Worm (Caenorhabditis elegans) whole organism, L1 larva: ENCODE results near the gene tex-2.

ENCODE experiments used
- C04F5.9 ChIP-seq: sonication (generic microtip); optimal IDR thresholded peaks from 2 replicates; lab custom pipeline; 2016; ENCODE audit warnings: missing genetic modification characterization, missing compliant biosample characterization
- C34B4.2 ChIP-seq: sonication (generic microtip); optimal IDR thresholded peaks from 2 replicates; lab custom pipeline; 2017; ENCODE audit warnings: mild to moderate bottlenecking, missing genetic modification characterization, missing compliant biosample characterization
- F16B12.6 ChIP-seq: fragments of 150-350 bp; optimal IDR thresholded peaks from 2 replicates; lab custom pipeline; 2014; ENCODE audit warnings: missing biosample characterization, missing genetic modification characterization
- Y116A8C.19 ChIP-seq: sonication (generic microtip); optimal IDR thresholded peaks from 2 replicates; lab custom pipeline; 2016; ENCODE audit warnings: missing compliant biosample characterization, missing genetic modification characterization, borderline replicate concordance
- aha-1 ChIP-seq: fragments of 150-350 bp; optimal IDR thresholded peaks from 2 replicates; lab custom pipeline; 2014; ENCODE audit warnings: missing biosample characterization, missing genetic modification characterization
- alr-1 ChIP-seq: fragments of 200-800 bp; sonication (Bioruptor generic); optimal IDR thresholded peaks from 2 replicates; lab custom pipeline; 2018; ENCODE audit warnings: borderline replicate concordance, mild to moderate bottlenecking, missing genetic modification characterization, missing compliant biosample characterization
- aly-2 ChIP-seq: fragments of 150-350 bp; optimal IDR thresholded peaks from 2 replicates; lab custom pipeline; 2014; ENCODE audit warnings: missing biosample characterization, missing genetic modification characterization
- ama-1 ChIP-seq: fragments of 150-350 bp; optimal IDR thresholded peaks from 2 replicates; lab custom pipeline; 2014
- blmp-1 ChIP-seq: fragments of 150-350 bp; optimal IDR thresholded peaks from 2 replicates; lab custom pipeline; 2014; ENCODE audit warnings: missing biosample characterization, missing genetic modification characterization
- ceh-82 ChIP-seq, 3 experiments: fragments of 150-350 bp in 1 of 3; sonication (generic microtip) in 2 of 3; optimal IDR thresholded peaks; 2 replicates each; lab custom pipeline; 2014 to 2017; ENCODE audit warnings: missing biosample characterization in 3 of 3, missing genetic modification characterization in 3 of 3
- ceh-90 ChIP-seq: sonication (generic microtip); optimal IDR thresholded peaks from 2 replicates; lab custom pipeline; 2016; ENCODE audit warnings: missing genetic modification characterization, missing compliant biosample characterization
- dsc-1 ChIP-seq: sonication (generic microtip); optimal IDR thresholded peaks from 2 replicates; lab custom pipeline; 2016; ENCODE audit warnings: mild to moderate bottlenecking, missing genetic modification characterization, missing compliant biosample characterization
- efl-1 ChIP-seq, 4 experiments: fragments of 150-350 bp; optimal IDR thresholded peaks in 3 of 4; peaks in 1 of 4; 1 replicate in 1 of 4; 2 replicates in 3 of 4; lab custom pipeline; 2014; ENCODE audit warnings: missing biosample characterization in 2 of 4, missing genetic modification characterization in 2 of 4, missing genetic modification reagents in 2 of 4
- egl-27 ChIP-seq, 2 experiments: fragments of 150-350 bp in 1 of 2; sonication (generic microtip); optimal IDR thresholded peaks; 3 replicates each; lab custom pipeline; 2017 to 2018; ENCODE audit warnings: missing biosample characterization in 2 of 2, missing genetic modification characterization in 2 of 2, missing genetic modification reagents in 2 of 2
- elt-2 ChIP-seq: sonication (generic microtip); optimal IDR thresholded peaks from 2 replicates; lab custom pipeline; 2016; ENCODE audit warnings: missing genetic modification characterization, mild to moderate bottlenecking, inconsistent platforms, missing compliant biosample characterization, missing genetic modification reagents
- elt-3 ChIP-seq, 6 experiments: fragments of 150-350 bp in 1 of 6; sonication (generic microtip); optimal IDR thresholded peaks; 2 replicates each; lab custom pipeline; 2017 to 2018; ENCODE audit warnings: missing biosample characterization in 6 of 6, missing genetic modification characterization in 6 of 6, inconsistent platforms in 1 of 6
- fkh-8 ChIP-seq: sonication (generic microtip); optimal IDR thresholded peaks from 2 replicates; lab custom pipeline; 2016; ENCODE audit warnings: mild to moderate bottlenecking, missing genetic modification characterization, missing compliant biosample characterization
- hlh-17 ChIP-seq: fragments of 200-800 bp; sonication (Bioruptor generic); optimal IDR thresholded peaks from 2 replicates; lab custom pipeline; 2018; ENCODE audit warnings: missing genetic modification characterization, mild to moderate bottlenecking, missing compliant biosample characterization, moderate library complexity, borderline replicate concordance
- hlh-4 ChIP-seq: sonication (generic microtip); optimal IDR thresholded peaks from 2 replicates; lab custom pipeline; 2016; ENCODE audit warnings: mild to moderate bottlenecking, missing genetic modification characterization, missing compliant biosample characterization
- irx-1 ChIP-seq: sonication (generic microtip); optimal IDR thresholded peaks from 2 replicates; lab custom pipeline; 2016; ENCODE audit warnings: missing genetic modification characterization, missing compliant biosample characterization
- isw-1 ChIP-seq: fragments of 200-800 bp; sonication (Bioruptor generic); IDR thresholded peaks from 2 replicates; pipeline ENCODE4 v1.3.6; 2022; ENCODE audit warnings: missing genetic modification characterization, missing compliant biosample characterization
- jun-1 ChIP-seq: fragments of 150-350 bp; optimal IDR thresholded peaks from 2 replicates; lab custom pipeline; 2014; ENCODE audit warnings: missing biosample characterization, missing genetic modification reagents, missing genetic modification characterization
- lin-13 ChIP-seq: fragments of 150-350 bp; optimal IDR thresholded peaks from 2 replicates; lab custom pipeline; 2014; ENCODE audit warnings: missing biosample characterization, missing genetic modification reagents, missing genetic modification characterization
- lin-14 ChIP-seq: fragments of 200-800 bp; sonication (Bioruptor generic); optimal IDR thresholded peaks from 2 replicates; lab custom pipeline; 2018; ENCODE audit warnings: mild to moderate bottlenecking, missing genetic modification characterization, moderate library complexity, missing compliant biosample characterization
- lin-39 ChIP-seq: fragments of 150-350 bp; optimal IDR thresholded peaks from 2 replicates; lab custom pipeline; 2014; ENCODE audit warnings: missing biosample characterization, missing genetic modification reagents, missing genetic modification characterization
- lir-3 ChIP-seq: sonication (generic microtip); optimal IDR thresholded peaks from 2 replicates; lab custom pipeline; 2016; ENCODE audit warnings: mild to moderate bottlenecking, missing genetic modification characterization, moderate library complexity, missing compliant biosample characterization; ENCODE audit not compliant: poor library complexity
- lsy-2 ChIP-seq, 2 experiments: fragments of 150-350 bp; optimal IDR thresholded peaks; 2 replicates each; lab custom pipeline; 2014; ENCODE audit warnings: missing biosample characterization in 2 of 2, missing genetic modification characterization in 2 of 2
- mdl-1 ChIP-seq, 2 experiments: fragments of 150-350 bp; optimal IDR thresholded peaks; 2 replicates each; lab custom pipeline; 2014 to 2017; ENCODE audit warnings: missing biosample characterization in 2 of 2, missing genetic modification characterization in 2 of 2, inconsistent platforms in 1 of 2
- mep-1 ChIP-seq: fragments of 150-350 bp; optimal IDR thresholded peaks from 2 replicates; lab custom pipeline; 2014; ENCODE audit warnings: missing biosample characterization, missing genetic modification characterization
- nhr-19 ChIP-seq: fragments of 200-800 bp; sonication (Bioruptor generic); conservative IDR thresholded peaks from 2 replicates; pipeline ENCODE4 v1.3.6; 2022; ENCODE audit warnings: missing genetic modification characterization, missing compliant biosample characterization
- nhr-20 ChIP-seq: sonication (generic microtip); optimal IDR thresholded peaks from 2 replicates; lab custom pipeline; 2016; ENCODE audit warnings: mild to moderate bottlenecking, missing genetic modification characterization, missing compliant biosample characterization
- nhr-237 ChIP-seq: fragments of 150-350 bp; optimal IDR thresholded peaks from 2 replicates; lab custom pipeline; 2014; ENCODE audit warnings: missing biosample characterization, missing genetic modification characterization
- nhr-28 ChIP-seq: fragments of 150-350 bp; optimal IDR thresholded peaks from 2 replicates; lab custom pipeline; 2014; ENCODE audit warnings: missing biosample characterization, missing genetic modification characterization
- nhr-47 ChIP-seq: sonication (generic microtip); optimal IDR thresholded peaks from 2 replicates; lab custom pipeline; 2016; ENCODE audit warnings: mild to moderate bottlenecking, missing genetic modification characterization, moderate library complexity, missing compliant biosample characterization
- nhr-71 ChIP-seq: sonication (generic microtip); optimal IDR thresholded peaks from 2 replicates; lab custom pipeline; 2016; ENCODE audit warnings: mild to moderate bottlenecking, missing genetic modification characterization, moderate library complexity, missing compliant biosample characterization
- nhr-76 ChIP-seq: sonication (generic microtip); optimal IDR thresholded peaks from 2 replicates; lab custom pipeline; 2017; ENCODE audit warnings: missing biosample characterization, missing genetic modification characterization
- nhr-77 ChIP-seq: fragments of 150-350 bp; optimal IDR thresholded peaks from 2 replicates; lab custom pipeline; 2014; ENCODE audit warnings: missing biosample characterization, missing genetic modification characterization
- nhr-84 ChIP-seq: sonication (generic microtip); optimal IDR thresholded peaks from 2 replicates; lab custom pipeline; 2017; ENCODE audit warnings: missing biosample characterization, missing genetic modification characterization
- pag-3 ChIP-seq: sonication (generic microtip); optimal IDR thresholded peaks from 2 replicates; lab custom pipeline; 2017; ENCODE audit warnings: missing genetic modification characterization, mild to moderate bottlenecking, missing compliant biosample characterization, antibody characterized with exemption, borderline replicate concordance; ENCODE audit not compliant: insufficient read depth
- pqm-1 ChIP-seq: sonication (generic microtip); optimal IDR thresholded peaks from 3 replicates; lab custom pipeline; 2017; ENCODE audit warnings: missing biosample characterization, missing genetic modification characterization
- skn-1 ChIP-seq: fragments of 150-350 bp; optimal IDR thresholded peaks from 2 replicates; lab custom pipeline; 2014; ENCODE audit warnings: missing biosample characterization, missing genetic modification characterization
- snu-23 ChIP-seq: sonication (generic microtip); optimal IDR thresholded peaks from 2 replicates; lab custom pipeline; 2016; ENCODE audit warnings: missing genetic modification characterization, missing compliant biosample characterization
- sox-4 ChIP-seq: sonication (generic microtip); optimal IDR thresholded peaks from 2 replicates; lab custom pipeline; 2016; ENCODE audit warnings: missing genetic modification characterization, missing compliant biosample characterization
- unc-130 ChIP-seq: fragments of 150-350 bp; optimal IDR thresholded peaks from 2 replicates; lab custom pipeline; 2017; ENCODE audit warnings: missing biosample characterization, missing genetic modification characterization, inconsistent platforms
- unc-30 ChIP-seq: sonication (generic microtip); optimal IDR thresholded peaks from 2 replicates; lab custom pipeline; 2017; ENCODE audit warnings: missing biosample characterization, missing genetic modification characterization
- unc-62 ChIP-seq: fragments of 150-350 bp; optimal IDR thresholded peaks from 2 replicates; lab custom pipeline; 2014; ENCODE audit warnings: missing biosample characterization, missing genetic modification reagents, missing genetic modification characterization
- zag-1 ChIP-seq: fragments of 150-350 bp; optimal IDR thresholded peaks from 2 replicates; lab custom pipeline; 2014; ENCODE audit warnings: missing biosample characterization, missing genetic modification characterization
- ztf-11 ChIP-seq, 2 experiments: sonication (generic microtip); optimal IDR thresholded peaks; 2 replicates each; lab custom pipeline; 2016 to 2017; ENCODE audit warnings: missing genetic modification characterization in 2 of 2, missing biosample characterization in 1 of 2, missing compliant biosample characterization in 1 of 2

The tex-2 gene

DNA sequence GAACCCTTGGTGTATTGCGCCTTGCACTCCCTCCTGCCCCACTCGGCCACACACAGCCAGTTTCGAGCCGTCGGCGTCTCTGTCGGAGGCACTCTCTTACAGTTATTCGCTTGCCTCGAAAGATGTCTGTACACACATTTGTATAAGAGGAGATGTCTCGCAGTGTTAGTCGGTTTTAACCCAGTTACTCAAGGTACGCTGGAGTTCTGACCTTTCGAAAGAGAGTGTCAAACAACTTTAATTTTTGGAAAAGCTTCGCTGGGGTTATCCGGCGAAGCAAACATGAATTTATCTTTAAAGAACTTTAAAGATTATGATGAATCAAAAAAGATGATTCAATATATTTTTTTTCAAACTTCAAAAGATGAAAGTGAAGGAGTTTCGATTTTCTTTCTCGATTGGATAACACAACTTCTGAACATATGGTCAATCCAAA is 28.7 kb downstream of the tex-2 start (continued):
- TF ChIP-seq hlh-4 (tag; lab: Kevin White, UChicago) = peak; percentile 79
- TF ChIP-seq mep-1 (tag; lab: Kevin White, UChicago) = peak; percentile 99
- peak; percentile 48 for TF ChIP-seq Y116A8C.19
- TF ChIP-seq C34B4.2 = peak; percentile 81
- TF ChIP-seq mdl-1 (tag; optimal IDR thresholded peaks at IDR 0.05; lab: Kevin White, UChicago) = peak; percentile 46 to 94
- TF ChIP-seq egl-27 (tag; optimal IDR thresholded peaks at IDR 0.05; lab: Kevin White, UChicago) = peak; percentile 86 to 97
- TF ChIP-seq nhr-71 (tag; lab: Kevin White, UChicago) = peak; percentile 100
- peak; percentile 92 for TF ChIP-seq efl-1 (optimal IDR thresholded peaks at IDR 0.05; lab: Kevin White, UChicago)
- TF ChIP-seq efl-1 (GFP tag; optimal IDR thresholded peaks at IDR 0.05 in 1 of 2; lab: Kevin White, UChicago) = peak; percentile 77 to 98
- TF ChIP-seq ceh-90 (tag; lab: Kevin White, UChicago) = peak; percentile 72
- peak; percentile 85 for TF ChIP-seq nhr-84 (tag; lab: Kevin White, UChicago)
- TF ChIP-seq elt-2 = peak; percentile 100
- peak; percentile 100 for TF ChIP-seq fkh-8 (tag; lab: Kevin White, UChicago)
- peak; percentile 100 for TF ChIP-seq dsc-1 (tag; lab: Kevin White, UChicago)
- peak; percentile 89 for TF ChIP-seq blmp-1 (tag; lab: Kevin White, UChicago)
- TF ChIP-seq nhr-20 (tag; lab: Kevin White, UChicago) = peak; percentile 100
- peak; percentile 100 for TF ChIP-seq irx-1
- TF ChIP-seq nhr-28 = peak; percentile 77
- peak; percentile 98 for TF ChIP-seq jun-1
- TF ChIP-seq nhr-47 (tag; lab: Kevin White, UChicago) = peak; percentile 100
- TF ChIP-seq skn-1 (tag; lab: Kevin White, UChicago) = peak; percentile 91
- no peak for TF ChIP-seq alr-1 (tag; lab: Kevin White, UChicago)
- peak; percentile 99 for TF ChIP-seq isw-1 (GFP tag; lab: Robert Waterston, UW)
- peak; percentile 100 for TF ChIP-seq ama-1 (lab: Kevin White, UChicago)
- TF ChIP-seq F16B12.6 (tag; lab: Kevin White, UChicago) = peak; percentile 75
- TF ChIP-seq lsy-2 (tag; optimal IDR thresholded peaks at IDR 0.05; lab: Kevin White, UChicago) = peak; percentile 96 to 97
- TF ChIP-seq sox-4 (tag; lab: Kevin White, UChicago) = peak; percentile 99
- peak; percentile 99 for TF ChIP-seq nhr-77 (tag; lab: Kevin White, UChicago)
- peak; percentile 95 to 98 (median 98) for TF ChIP-seq ceh-82 (tag; optimal IDR thresholded peaks at IDR 0.05; lab: Kevin White, UChicago)
- TF ChIP-seq pag-3 (tag; lab: Kevin White, UChicago) = peak; percentile 79
- peak in 5 of 6 experiments; percentile 91 to 99 (median 95) for TF ChIP-seq elt-3 (tag; optimal IDR thresholded peaks at IDR 0.05; lab: Kevin White, UChicago)
- peak; percentile 82 for TF ChIP-seq unc-30 (tag; lab: Kevin White, UChicago)
- peak; percentile 98 for TF ChIP-seq unc-130
- peak; percentile 93 to 98 for TF ChIP-seq ztf-11 (tag; optimal IDR thresholded peaks at IDR 0.05; lab: Kevin White, UChicago)
- TF ChIP-seq aha-1 (tag; lab: Kevin White, UChicago) = peak; percentile 89
- peak; percentile 99 for TF ChIP-seq lin-39 (tag; lab: Kevin White, UChicago)
- TF ChIP-seq pqm-1 (tag; lab: Kevin White, UChicago) = peak; percentile 76
- peak; percentile 99 for TF ChIP-seq zag-1 (tag; lab: Kevin White, UChicago)
- peak; percentile 99 for TF ChIP-seq aly-2 (tag; lab: Kevin White, UChicago)
- TF ChIP-seq C04F5.9 (tag; lab: Kevin White, UChicago) = peak; percentile 98
- TF ChIP-seq nhr-76 (tag; lab: Kevin White, UChicago) = peak; percentile 80
- TF ChIP-seq snu-23 (GFP tag; lab: Kevin White, UChicago) = peak; percentile 100
- TF ChIP-seq nhr-19 (GFP tag; lab: Robert Waterston, UW) = peak; percentile 99
- TF ChIP-seq unc-62 (GFP tag; lab: Kevin White, UChicago) = no peak
- TF ChIP-seq lin-14 (GFP tag; lab: Kevin White, UChicago) = peak; percentile 99
- TF ChIP-seq lin-13 (GFP tag; lab: Kevin White, UChicago) = peak; percentile 97
- TF ChIP-seq nhr-237 (tag; lab: Kevin White, UChicago) = peak; percentile 98
- TF ChIP-seq hlh-17 = peak; percentile 49
- TF ChIP-seq lir-3 (tag; lab: Kevin White, UChicago) = peak; percentile 96
- TF ChIP-seq, all 84 proteins: peak for 81
